Worm (Caenorhabditis elegans) whole organism, L3 larva: ENCODE data around the gene sek-4.

Experiments
- ZK546.5 ChIP-seq: sonication (generic microtip); optimal IDR thresholded peaks from 2 replicates; lab custom pipeline; 2017; ENCODE audit warnings: missing biosample characterization, missing genetic modification characterization
- aly-2 ChIP-seq: fragments of 150-350 bp; optimal IDR thresholded peaks from 2 replicates; lab custom pipeline; 2014; ENCODE audit warnings: missing biosample characterization, missing genetic modification characterization
- ama-1 ChIP-seq: fragments of 150-350 bp; optimal IDR thresholded peaks from 2 replicates; lab custom pipeline; 2018
- ceh-16 ChIP-seq: sonication (generic microtip); optimal IDR thresholded peaks from 2 replicates; lab custom pipeline; 2017; ENCODE audit warnings: missing biosample characterization, missing genetic modification characterization
- ceh-28 ChIP-seq: fragments of 150-350 bp; optimal IDR thresholded peaks from 2 replicates; lab custom pipeline; 2014; ENCODE audit warnings: missing biosample characterization, missing genetic modification reagents, missing genetic modification characterization
- ceh-82 ChIP-seq: fragments of 150-350 bp; optimal IDR thresholded peaks from 2 replicates; lab custom pipeline; 2014; ENCODE audit warnings: missing biosample characterization, missing genetic modification characterization
- daf-12 ChIP-seq: fragments of 150-350 bp; optimal IDR thresholded peaks from 2 replicates; lab custom pipeline; 2014; ENCODE audit warnings: missing biosample characterization, missing genetic modification reagents, missing genetic modification characterization
- egl-27 ChIP-seq: sonication (generic microtip); optimal IDR thresholded peaks from 4 replicates; lab custom pipeline; 2017; ENCODE audit warnings: missing biosample characterization, missing genetic modification reagents, missing genetic modification characterization
- egl-5 ChIP-seq: fragments of 150-350 bp; optimal IDR thresholded peaks from 2 replicates; lab custom pipeline; 2017; ENCODE audit warnings: missing biosample characterization, missing genetic modification reagents, missing genetic modification characterization, inconsistent platforms
- elt-1 ChIP-seq: fragments of 150-350 bp; optimal IDR thresholded peaks from 2 replicates; lab custom pipeline; 2014; ENCODE audit warnings: missing biosample characterization, missing genetic modification characterization
- elt-2 ChIP-seq: sonication (generic microtip); optimal IDR thresholded peaks from 2 replicates; lab custom pipeline; 2016; ENCODE audit warnings: missing genetic modification reagents, mild to moderate bottlenecking, missing genetic modification characterization, missing compliant biosample characterization
- elt-3 ChIP-seq, 3 experiments: fragments of 150-350 bp in 1 of 3; sonication (generic microtip) in 2 of 3; optimal IDR thresholded peaks; 2 replicates in 2 of 3; 4 replicates in 1 of 3; lab custom pipeline; 2014 to 2017; ENCODE audit warnings: missing biosample characterization in 3 of 3, missing genetic modification characterization in 3 of 3
- eor-1 ChIP-seq, 2 experiments: fragments of 150-350 bp; optimal IDR thresholded peaks; 2 replicates each; lab custom pipeline; 2014 to 2018; ENCODE audit warnings: missing biosample characterization in 2 of 2, missing genetic modification characterization in 2 of 2
- fkh-10 ChIP-seq: sonication (generic microtip); optimal IDR thresholded peaks from 2 replicates; lab custom pipeline; 2017; ENCODE audit warnings: missing biosample characterization, missing genetic modification reagents, missing genetic modification characterization
- fkh-2 ChIP-seq: fragments of 150-350 bp; optimal IDR thresholded peaks from 2 replicates; lab custom pipeline; 2014; ENCODE audit warnings: missing biosample characterization, missing genetic modification reagents, missing genetic modification characterization
- fos-1 ChIP-seq: fragments of 150-350 bp; optimal IDR thresholded peaks from 2 replicates; lab custom pipeline; 2014; ENCODE audit warnings: missing biosample characterization, missing genetic modification characterization
- hmg-11 ChIP-seq: sonication (generic microtip); optimal IDR thresholded peaks from 2 replicates; lab custom pipeline; 2016; ENCODE audit warnings: missing genetic modification characterization, missing compliant biosample characterization
- lin-39 ChIP-seq: fragments of 150-350 bp; optimal IDR thresholded peaks from 2 replicates; lab custom pipeline; 2018; ENCODE audit warnings: missing biosample characterization, missing genetic modification reagents, missing genetic modification characterization
- mdl-1 ChIP-seq: fragments of 150-350 bp; optimal IDR thresholded peaks from 2 replicates; lab custom pipeline; 2014; ENCODE audit warnings: missing biosample characterization, missing genetic modification characterization
- mml-1 ChIP-seq: fragments of 150-350 bp; sonication (generic microtip); optimal IDR thresholded peaks from 3 replicates; lab custom pipeline; 2014; ENCODE audit warnings: missing biosample characterization, missing genetic modification characterization
- nfya-1 ChIP-seq: sonication (generic microtip); optimal IDR thresholded peaks from 2 replicates; lab custom pipeline; 2017; ENCODE audit warnings: missing genetic modification characterization, mild to moderate bottlenecking, missing compliant biosample characterization, antibody characterized with exemption, moderate library complexity; ENCODE audit not compliant: insufficient read depth
- nhr-11 ChIP-seq: fragments of 150-350 bp; optimal IDR thresholded peaks from 2 replicates; lab custom pipeline; 2014; ENCODE audit warnings: missing biosample characterization, missing genetic modification characterization
- nhr-12 ChIP-seq: fragments of 150-350 bp; optimal IDR thresholded peaks from 2 replicates; lab custom pipeline; 2014; ENCODE audit warnings: missing biosample characterization, missing genetic modification characterization
- nhr-23 ChIP-seq: fragments of 150-350 bp; optimal IDR thresholded peaks from 2 replicates; lab custom pipeline; 2014; ENCODE audit warnings: missing biosample characterization, missing genetic modification reagents, missing genetic modification characterization
- nhr-25 ChIP-seq: sonication (generic microtip); optimal IDR thresholded peaks from 2 replicates; lab custom pipeline; 2017; ENCODE audit warnings: missing biosample characterization, missing genetic modification characterization
- nhr-28 ChIP-seq: fragments of 150-350 bp; optimal IDR thresholded peaks from 2 replicates; lab custom pipeline; 2014; ENCODE audit warnings: missing biosample characterization, missing genetic modification characterization
- nhr-43 ChIP-seq: sonication (generic microtip); optimal IDR thresholded peaks from 2 replicates; lab custom pipeline; 2016; ENCODE audit warnings: mild to moderate bottlenecking, missing genetic modification characterization, missing compliant biosample characterization; ENCODE audit not compliant: poor library complexity, severe bottlenecking
- nhr-67 ChIP-seq: fragments of 150-350 bp; optimal IDR thresholded peaks from 2 replicates; lab custom pipeline; 2014; ENCODE audit warnings: missing biosample characterization, missing genetic modification characterization
- nhr-76 ChIP-seq: fragments of 150-350 bp; sonication (generic microtip); optimal IDR thresholded peaks from 5 replicates; lab custom pipeline; 2014; ENCODE audit warnings: missing biosample characterization, missing genetic modification characterization
- nhr-77 ChIP-seq: fragments of 150-350 bp; optimal IDR thresholded peaks from 2 replicates; lab custom pipeline; 2014; ENCODE audit warnings: missing biosample characterization, missing genetic modification characterization
- pha-4 ChIP-seq: fragments of 150-350 bp; optimal IDR thresholded peaks from 2 replicates; lab custom pipeline; 2014; ENCODE audit warnings: missing biosample characterization, missing genetic modification reagents, missing genetic modification characterization
- pqm-1 ChIP-seq: fragments of 150-350 bp; optimal IDR thresholded peaks from 2 replicates; lab custom pipeline; 2017; ENCODE audit warnings: missing biosample characterization, missing genetic modification characterization, inconsistent platforms
- sea-2 ChIP-seq: fragments of 150-350 bp; sonication (generic microtip); optimal IDR thresholded peaks from 4 replicates; lab custom pipeline; 2014; ENCODE audit warnings: missing biosample characterization, missing genetic modification reagents, missing genetic modification characterization
- skn-1 ChIP-seq: fragments of 150-350 bp; optimal IDR thresholded peaks from 2 replicates; lab custom pipeline; 2014; ENCODE audit warnings: missing biosample characterization, missing genetic modification characterization
- snpc-4 ChIP-seq: fragments of 150-350 bp; optimal IDR thresholded peaks from 2 replicates; lab custom pipeline; 2014; ENCODE audit warnings: missing biosample characterization, missing genetic modification characterization
- tbx-2 ChIP-seq: sonication (generic microtip); optimal IDR thresholded peaks from 2 replicates; lab custom pipeline; 2016; ENCODE audit warnings: mild to moderate bottlenecking, missing genetic modification characterization, missing compliant biosample characterization
- unc-39 ChIP-seq: sonication (generic microtip); optimal IDR thresholded peaks from 4 replicates; lab custom pipeline; 2017; ENCODE audit warnings: missing biosample characterization, missing genetic modification characterization
- unc-62 ChIP-seq: fragments of 150-350 bp; sonication (generic microtip); optimal IDR thresholded peaks from 4 replicates; lab custom pipeline; 2014; ENCODE audit warnings: missing biosample characterization, missing genetic modification reagents, missing genetic modification characterization
- zag-1 ChIP-seq: fragments of 150-350 bp; optimal IDR thresholded peaks from 2 replicates; lab custom pipeline; 2014; ENCODE audit warnings: missing biosample characterization, missing genetic modification characterization
- ztf-11 ChIP-seq: fragments of 150-350 bp; optimal IDR thresholded peaks from 2 replicates; lab custom pipeline; 2014; ENCODE audit warnings: missing biosample characterization, missing genetic modification characterization
- ztf-4 ChIP-seq: fragments of 150-350 bp; optimal IDR thresholded peaks from 2 replicates; lab custom pipeline; 2014; ENCODE audit warnings: missing biosample characterization, missing genetic modification characterization

Gene sek-4

ce11 chrX:5374742-5375141 lies at the start of gene sek-4:
sek-4 (plus strand) TSS chrX:5375059.
- TF ChIP-seq pqm-1 (tag; lab: Kevin White, UChicago) = peak; percentile 25
- TF ChIP-seq ceh-82 = no peak
- TF ChIP-seq elt-2 = peak; percentile 58
- TF ChIP-seq pha-4 = peak; percentile 50

ce11 chrX:5329236-5329635 lies 45.6 kb upstream of the sek-4 start, which contains the start of gene C26B9.5:
C26B9.5 (plus strand) TSS chrX:5329479.
- TF ChIP-seq skn-1 (peak; percentile 69), elt-2 (peak; percentile 54), nhr-25 (tag; lab: Kevin White, UChicago) (no peak), aly-2 (tag; lab: Kevin White, UChicago) (no peak), pqm-1 (tag; lab: Kevin White, UChicago) (peak; percentile 68), ztf-11 (no peak)

- TF ChIP-seq hmg-11 (tag; lab: Kevin White, UChicago) (no peak), daf-12 (tag; lab: Kevin White, UChicago) (no peak), nhr-43 (no peak), tbx-2 (tag; lab: Kevin White, UChicago) (no peak), pqm-1 (tag; lab: Kevin White, UChicago) (no peak), mdl-1 (tag; lab: Kevin White, UChicago) (no peak), ceh-82 (no peak), nhr-76 (no peak), nhr-28 (tag; lab: Kevin White, UChicago) (no peak), fkh-10 (no peak), ceh-28 (tag; lab: Kevin White, UChicago) (no peak), zag-1 (tag; lab: Kevin White, UChicago) (no peak), elt-3 (tag; optimal IDR thresholded peaks at IDR 0.05; lab: Kevin White, UChicago) (no peak), lin-39 (tag; lab: Kevin White, UChicago) (no peak), nhr-67 (no peak), ceh-16 (tag; lab: Kevin White, UChicago) (no peak), nhr-25 (tag; lab: Kevin White, UChicago) (no peak), snpc-4 (tag; lab: Kevin White, UChicago) (no peak), unc-39 (tag; lab: Kevin White, UChicago) (no peak)
Observed at ce11 chrX:5330765-5331164, 44.1 kb upstream of the sek-4 start.

- TF ChIP-seq ztf-4 (tag; lab: Kevin White, UChicago) (no peak), daf-12 (tag; lab: Kevin White, UChicago) (no peak), nhr-67 (no peak), elt-3 (tag; optimal IDR thresholded peaks at IDR 0.05; lab: Kevin White, UChicago) (no peak), nhr-12 (tag; lab: Kevin White, UChicago) (no peak), snpc-4 (tag; lab: Kevin White, UChicago) (no peak), nhr-28 (tag; lab: Kevin White, UChicago) (no peak), skn-1 (no peak), ceh-82 (no peak), pqm-1 (tag; lab: Kevin White, UChicago) (no peak), hmg-11 (tag; lab: Kevin White, UChicago) (no peak), elt-2 (no peak), fos-1 (no peak), egl-27 (tag; lab: Kevin White, UChicago) (no peak)
Observed at ce11 chrX:5335368-5335767, 39.5 kb upstream of the sek-4 start, which contains the start of gene C26B9.6. C26B9.6 (minus strand) TSS chrX:5335468.

ce11 chrX:5336498-5336897 lies 38.4 kb upstream of the sek-4 start:
- TF ChIP-seq fkh-2 (tag; lab: Kevin White, UChicago) (no peak), pqm-1 (tag; lab: Kevin White, UChicago) (peak; percentile 52), ZK546.5 (tag; lab: Kevin White, UChicago) (no peak), ztf-11 (no peak), egl-27 (tag; lab: Kevin White, UChicago) (peak; percentile 41), daf-12 (tag; lab: Kevin White, UChicago) (no peak), sea-2 (GFP tag; lab: Kevin White, UChicago) (no peak), egl-5 (tag; lab: Kevin White, UChicago) (no peak), skn-1 (no peak), unc-62 (GFP tag; lab: Kevin White, UChicago) (no peak), nhr-76 (no peak), ceh-82 (no peak), eor-1 (tag; optimal IDR thresholded peaks at IDR 0.05; lab: Kevin White, UChicago) (no peak), zag-1 (tag; lab: Kevin White, UChicago) (no peak), nhr-77 (tag; lab: Kevin White, UChicago) (no peak), nhr-25 (tag; lab: Kevin White, UChicago) (peak; percentile 80), nhr-67 (no peak), ama-1 (no peak), elt-1 (tag; lab: Kevin White, UChicago) (no peak), elt-2 (peak; percentile 59), nhr-43 (peak; percentile 74), fos-1 (no peak), ceh-28 (tag; lab: Kevin White, UChicago) (peak; percentile 33), nfya-1 (tag; lab: Kevin White, UChicago) (peak; percentile 84), ceh-16 (tag; lab: Kevin White, UChicago) (no peak), nhr-23 (tag; lab: Kevin White, UChicago) (peak; percentile 75), hmg-11 (tag; lab: Kevin White, UChicago) (peak; percentile 56), lin-39 (tag; lab: Kevin White, UChicago) (peak; percentile 71), nhr-11 (tag; lab: Kevin White, UChicago) (no peak), mml-1 (tag; lab: Kevin White, UChicago) (no peak), ztf-4 (tag; lab: Kevin White, UChicago) (no peak), nhr-28 (tag; lab: Kevin White, UChicago) (no peak), fkh-10 (no peak), tbx-2 (tag; lab: Kevin White, UChicago) (peak; percentile 4)
